Worm (Caenorhabditis elegans) whole organism, L4 larva: Measurements from ENCODE around the gene K09C4.7.
A peak's percentile ranks its signal among the peaks of the same experiment; 100 is the strongest.

Experiments
- aha-1 ChIP-seq: fragments of 150-350 bp; peaks from one replicate; lab custom pipeline; 2014; ENCODE audit warnings: missing biosample characterization, missing genetic modification characterization
- ceh-82 ChIP-seq: sonication (generic microtip); optimal IDR thresholded peaks from 2 replicates; lab custom pipeline; 2017; ENCODE audit warnings: missing biosample characterization, missing genetic modification characterization
- daf-12 ChIP-seq: fragments of 150-350 bp; optimal IDR thresholded peaks from 2 replicates; lab custom pipeline; 2014; ENCODE audit warnings: missing biosample characterization, missing genetic modification reagents, missing genetic modification characterization
- egl-27 ChIP-seq: sonication (generic microtip); optimal IDR thresholded peaks from 3 replicates; lab custom pipeline; 2017; ENCODE audit warnings: missing biosample characterization, missing genetic modification reagents, missing genetic modification characterization
- jun-1 ChIP-seq: fragments of 150-350 bp; optimal IDR thresholded peaks from 2 replicates; lab custom pipeline; 2014; ENCODE audit warnings: missing biosample characterization, missing genetic modification reagents, missing genetic modification characterization
- lin-15B ChIP-seq: fragments of 150-350 bp; sonication (generic microtip); optimal IDR thresholded peaks from 3 replicates; lab custom pipeline; 2014; ENCODE audit warnings: missing biosample characterization, missing genetic modification characterization
- lsy-2 ChIP-seq, 2 experiments: fragments of 150-350 bp in 1 of 2; sonication (generic microtip) in 1 of 2; optimal IDR thresholded peaks; 2 replicates each; lab custom pipeline; 2014 to 2017; ENCODE audit warnings: missing biosample characterization in 2 of 2, missing genetic modification characterization in 2 of 2
- nhr-237 ChIP-seq: sonication (generic microtip); optimal IDR thresholded peaks from 2 replicates; lab custom pipeline; 2017; ENCODE audit warnings: missing biosample characterization, missing genetic modification characterization
- pqm-1 ChIP-seq: sonication (generic microtip); optimal IDR thresholded peaks from 2 replicates; lab custom pipeline; 2017; ENCODE audit warnings: missing biosample characterization, missing genetic modification characterization
- snpc-4 ChIP-seq: fragments of 150-350 bp; optimal IDR thresholded peaks from 2 replicates; lab custom pipeline; 2014; ENCODE audit warnings: missing biosample characterization, missing genetic modification characterization
- unc-130 ChIP-seq: sonication (generic microtip); optimal IDR thresholded peaks from 2 replicates; lab custom pipeline; 2016; ENCODE audit warnings: missing genetic modification reagents, missing genetic modification characterization, missing compliant biosample characterization
- zip-11 ChIP-seq: fragments of 200-800 bp; sonication (Bioruptor generic); IDR thresholded peaks from 2 replicates; pipeline ENCODE4 v1.3.6; 2022; ENCODE audit warnings: missing genetic modification characterization, missing compliant biosample characterization

DNA sequence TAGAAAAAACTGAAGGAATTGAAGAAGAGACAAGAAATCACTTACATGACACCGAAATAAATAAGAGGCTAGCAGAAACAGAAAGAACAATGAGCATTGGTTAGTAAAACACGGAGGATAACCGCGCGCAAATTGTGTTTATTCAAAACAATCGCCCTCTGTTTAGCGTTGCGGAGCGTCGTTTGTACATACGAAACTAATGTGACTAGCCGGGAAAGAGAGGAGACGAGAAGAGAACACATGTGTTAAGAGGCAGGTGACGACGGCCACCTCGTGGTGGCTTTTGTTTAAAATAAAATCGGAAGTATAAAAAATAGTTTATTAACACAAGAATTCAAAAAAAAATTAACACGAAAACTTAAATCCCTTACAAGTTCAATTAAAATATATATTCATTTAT is 26.9 kb upstream of the K09C4.7 start, which contains the start of gene F40F4.7:
- TF ChIP-seq snpc-4 (tag; lab: Kevin White, UChicago) (no peak), lin-15B (tag; lab: Kevin White, UChicago) (no peak), ceh-82 (tag; lab: Kevin White, UChicago) (no peak), aha-1 (tag; lab: Kevin White, UChicago) (peak; percentile 96), zip-11 (GFP tag; lab: Robert Waterston, UW) (no peak), unc-130 (GFP tag; lab: Kevin White, UChicago) (no peak), daf-12 (tag; lab: Kevin White, UChicago) (no peak), jun-1 (tag; lab: Kevin White, UChicago) (no peak), lsy-2 (tag; optimal IDR thresholded peaks at IDR 0.05; lab: Kevin White, UChicago) (peak in 1 of 2 experiments; percentile 68), nhr-237 (tag; lab: Kevin White, UChicago) (no peak), egl-27 (no peak), pqm-1 (tag; lab: Kevin White, UChicago) (peak; percentile 11)
